Fruit fly (Drosophila melanogaster): Measurements from ENCODE around the gene Mtp.
A peak's percentile ranks its signal among the peaks of the same experiment; 100 is the strongest.

Mtp gene

DNA sequence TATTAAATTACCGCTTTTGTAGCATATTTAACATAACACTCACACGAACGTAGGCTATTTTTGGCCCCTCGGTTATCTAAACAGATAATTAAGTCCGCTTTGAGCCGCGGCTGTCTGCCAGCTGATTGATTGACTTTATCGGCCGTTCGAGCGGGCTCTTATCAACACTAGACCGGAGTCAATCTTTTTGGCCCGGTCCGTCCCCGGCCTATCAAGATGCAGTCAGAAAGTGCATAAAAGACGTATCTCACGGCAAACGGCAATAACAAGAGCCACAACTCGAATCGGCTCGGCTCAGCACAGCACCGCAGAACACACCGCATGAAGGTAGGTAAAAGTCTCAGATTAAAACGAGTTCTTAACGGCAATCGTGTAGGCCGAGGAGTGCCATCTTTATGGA lies 42.3 kb upstream of the Mtp start:
- TF ChIP-seq Pif1A (GFP tag; optimal IDR thresholded peaks at IDR 0.05), result no peak
- no peak for TF ChIP-seq CG8301 (tag; optimal IDR thresholded peaks at IDR 0.05)
- 0 out of 3 replicates have a peak, but pooled peaks have one; percentile 27 for TF ChIP-seq CG4496 (GFP tag; IDR thresholded peaks at IDR 0.05)
- TF ChIP-seq Snoo (tag; optimal IDR thresholded peaks at IDR 0.05), result no peak
- no peak for TF ChIP-seq CG9948 (tag; optimal IDR thresholded peaks at IDR 0.05)
- peak; percentile 72 for TF ChIP-seq EcR (GFP tag; optimal IDR thresholded peaks at IDR 0.05)
- TF ChIP-seq gl (tag; optimal IDR thresholded peaks at IDR 0.05), result peak; percentile 3
- no peak for TF ChIP-seq CG8159 (tag; optimal IDR thresholded peaks at IDR 0.05)
- no peak for TF ChIP-seq CG12605 (GFP tag; IDR thresholded peaks at IDR 0.05)
- TF ChIP-seq CG13204 (GFP tag; optimal IDR thresholded peaks at IDR 0.05), result peak; percentile 9

DNA sequence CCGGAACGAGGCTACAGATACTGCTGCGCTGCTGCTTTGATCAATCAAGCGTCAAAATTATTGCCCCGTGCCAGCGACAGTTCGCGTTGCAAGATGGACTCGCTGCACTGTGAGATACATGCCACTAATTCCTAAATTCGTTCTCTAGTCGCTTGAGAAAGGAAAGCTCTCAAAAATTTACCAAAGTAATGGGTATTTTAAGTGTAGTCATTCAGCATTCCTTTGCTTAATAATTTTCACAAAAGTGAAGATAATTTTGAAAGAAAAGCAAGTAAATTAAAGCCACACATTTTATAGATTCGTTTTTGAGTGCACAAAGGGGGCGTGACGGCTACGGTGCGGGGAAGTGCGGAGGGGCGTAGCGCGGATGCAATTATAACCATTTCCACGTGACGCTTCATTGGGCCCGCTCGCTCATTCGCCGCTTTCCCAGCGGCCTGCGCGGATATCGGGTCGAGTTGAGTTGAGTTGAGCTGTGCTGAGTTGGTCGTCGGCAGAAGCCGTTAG lies 37.4 kb upstream of the Mtp start:
- peak; percentile 2 for TF ChIP-seq CG8159 (tag; optimal IDR thresholded peaks at IDR 0.05)
- no peak for TF ChIP-seq gl (tag; optimal IDR thresholded peaks at IDR 0.05)
- peak; percentile 30 for TF ChIP-seq CG14655 (GFP tag; optimal IDR thresholded peaks at IDR 0.05)
- TF ChIP-seq rn (GFP tag; IDR thresholded peaks at IDR 0.05), result no peak
- TF ChIP-seq Pif1A (GFP tag; optimal IDR thresholded peaks at IDR 0.05), result no peak
- no peak for TF ChIP-seq EcR (GFP tag; optimal IDR thresholded peaks at IDR 0.05)
- no peak for TF ChIP-seq CG15710 (tag; optimal IDR thresholded peaks at IDR 0.05)
- TF ChIP-seq Ets98B (GFP tag; IDR thresholded peaks at IDR 0.05), result peak; percentile 33; the same call in 1 of the 2 replicates
- no peak for TF ChIP-seq fd96Ca (GFP tag; IDR thresholded peaks at IDR 0.05)
- TF ChIP-seq CG8301 (tag; optimal IDR thresholded peaks at IDR 0.05), result peak; percentile 29
- TF ChIP-seq CG17806 (tag; optimal IDR thresholded peaks at IDR 0.05), result no peak
- TF ChIP-seq CG12605 (GFP tag; IDR thresholded peaks at IDR 0.05), result no peak

DNA sequence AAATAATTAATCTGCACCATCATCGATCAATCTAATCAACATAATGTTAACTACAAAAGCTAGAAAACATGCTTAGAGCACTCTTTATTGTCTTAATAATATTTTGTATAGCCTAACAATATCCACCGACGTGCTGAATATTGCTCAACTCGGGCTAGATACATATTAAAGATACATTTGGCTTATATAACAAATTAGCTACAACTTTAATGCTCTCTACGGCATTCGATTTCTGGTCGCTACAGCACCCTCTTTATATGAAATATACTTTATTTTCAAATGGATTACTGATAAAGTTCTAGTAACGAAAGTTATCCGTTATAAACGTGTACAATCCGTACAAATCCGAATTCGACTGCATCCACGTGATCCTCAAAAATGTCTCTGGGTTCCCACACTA lies 35.3 kb upstream of the Mtp start:
- no peak for TF ChIP-seq CG32121 (GFP tag; IDR thresholded peaks at IDR 0.05)
- no peak for TF ChIP-seq CG10348 (GFP tag; IDR thresholded peaks at IDR 0.05)
- TF ChIP-seq CG4496 (GFP tag; IDR thresholded peaks at IDR 0.05), result no peak
- no peak for TF ChIP-seq CG8301 (tag; optimal IDR thresholded peaks at IDR 0.05)
- no peak for TF ChIP-seq D1 (tag; optimal IDR thresholded peaks at IDR 0.05)
- TF ChIP-seq CG14655 (GFP tag; optimal IDR thresholded peaks at IDR 0.05), result no peak
- no peak for TF ChIP-seq gl (tag; optimal IDR thresholded peaks at IDR 0.05)

DNA sequence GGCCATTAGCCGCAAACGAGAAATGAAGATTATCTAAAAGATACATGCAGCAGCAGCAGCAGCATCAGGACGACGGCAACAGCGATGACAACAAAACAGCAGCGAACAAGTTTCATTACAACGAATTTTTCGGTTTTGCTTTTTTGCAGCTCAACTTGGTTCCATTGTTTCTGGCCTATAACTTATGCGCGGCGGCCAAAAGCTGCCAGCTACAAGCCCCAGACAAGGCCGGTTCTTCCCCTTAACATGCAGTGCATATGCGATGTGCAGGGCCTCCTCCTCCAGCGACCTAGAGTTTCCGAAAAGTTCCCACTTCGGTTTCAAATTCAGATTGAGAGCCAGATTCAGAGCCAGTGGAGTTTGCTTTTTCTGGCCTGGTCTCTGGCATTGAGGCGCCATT lies 34.6 kb upstream of the Mtp start:
- TF ChIP-seq EcR (GFP tag; optimal IDR thresholded peaks at IDR 0.05), result peak; percentile 68
- TF ChIP-seq fd96Ca (GFP tag; IDR thresholded peaks at IDR 0.05), result no peak

DNA sequence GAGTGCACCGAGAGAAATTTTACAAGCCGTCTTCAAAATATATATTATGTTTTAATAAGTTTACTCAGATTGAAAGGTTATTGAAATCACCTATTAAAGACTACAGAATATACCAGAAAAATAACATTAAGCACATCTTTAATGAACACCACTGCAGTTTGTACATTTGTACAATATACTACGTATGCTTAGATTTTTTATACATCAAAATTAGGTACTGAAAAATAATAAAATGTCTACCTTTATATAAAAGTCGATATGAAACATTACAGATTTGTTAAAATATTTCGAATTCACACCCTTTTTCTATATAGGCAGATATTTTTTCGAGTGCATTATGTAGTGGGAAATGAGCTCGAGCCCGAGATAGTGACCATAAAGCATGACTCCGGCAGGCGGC lies 34.2 kb upstream of the Mtp start:
- TF ChIP-seq CG32121 (GFP tag; IDR thresholded peaks at IDR 0.05), result no peak
- TF ChIP-seq CG8301 (tag; optimal IDR thresholded peaks at IDR 0.05), result peak; percentile 24
- no peak for TF ChIP-seq EcR (GFP tag; optimal IDR thresholded peaks at IDR 0.05)
- no peak for TF ChIP-seq CG12605 (GFP tag; IDR thresholded peaks at IDR 0.05)
- TF ChIP-seq D1 (tag; optimal IDR thresholded peaks at IDR 0.05), result peak; percentile 62
- peak; percentile 1 for TF ChIP-seq CG13204 (GFP tag; optimal IDR thresholded peaks at IDR 0.05)
- no peak for TF ChIP-seq CG10348 (GFP tag; IDR thresholded peaks at IDR 0.05)
- TF ChIP-seq CG9948 (tag; optimal IDR thresholded peaks at IDR 0.05), result peak; percentile 76
- TF ChIP-seq fd96Ca (GFP tag; IDR thresholded peaks at IDR 0.05), result no peak
- peak; percentile 38 for TF ChIP-seq CG14655 (GFP tag; optimal IDR thresholded peaks at IDR 0.05)
- TF ChIP-seq Pif1A (GFP tag; optimal IDR thresholded peaks at IDR 0.05), result peak; percentile 16
- peak; percentile 43 for TF ChIP-seq Snoo (tag; optimal IDR thresholded peaks at IDR 0.05)
- no peak for TF ChIP-seq rn (GFP tag; IDR thresholded peaks at IDR 0.05)
- TF ChIP-seq CG4496 (GFP tag; IDR thresholded peaks at IDR 0.05), result no peak
- TF ChIP-seq gl (tag; optimal IDR thresholded peaks at IDR 0.05), result peak; percentile 7
- no peak for TF ChIP-seq Ets98B (GFP tag; IDR thresholded peaks at IDR 0.05)
- TF ChIP-seq CG34367 (tag; optimal IDR thresholded peaks at IDR 0.05), result peak; percentile 57
- peak; percentile 77 for TF ChIP-seq CG17806 (tag; optimal IDR thresholded peaks at IDR 0.05)
- TF ChIP-seq CG8159 (tag; optimal IDR thresholded peaks at IDR 0.05), result peak; percentile 89
- TF ChIP-seq CG15710 (tag; optimal IDR thresholded peaks at IDR 0.05), result peak; percentile 71
- TF ChIP-seq Pif1B (GFP tag; optimal IDR thresholded peaks at IDR 0.05), result peak; percentile 21

DNA sequence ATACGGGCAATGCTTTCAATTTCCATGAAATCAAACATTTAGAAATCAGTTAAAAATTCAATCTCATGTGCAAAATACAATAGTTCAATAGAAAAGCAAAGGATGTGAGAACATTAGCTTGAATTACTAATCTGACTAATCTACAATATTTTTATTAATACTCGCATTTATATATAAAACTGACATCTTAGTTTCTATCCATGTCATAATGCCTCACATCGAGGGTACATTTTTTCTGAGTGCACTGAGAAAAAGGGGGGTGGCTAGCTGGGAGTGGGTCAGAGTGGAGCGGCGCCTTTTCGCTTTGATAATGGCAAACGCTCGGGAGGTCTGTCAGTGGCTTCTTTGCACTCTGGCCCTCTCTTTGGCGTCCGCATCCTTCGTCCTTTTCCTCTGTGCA lies 28.6 kb upstream of the Mtp start:
- TF ChIP-seq CG17806 (tag; optimal IDR thresholded peaks at IDR 0.05), result no peak
- TF ChIP-seq D1 (tag; optimal IDR thresholded peaks at IDR 0.05), result no peak
- TF ChIP-seq rn (GFP tag; IDR thresholded peaks at IDR 0.05), result no peak
- no peak for TF ChIP-seq Pif1A (GFP tag; optimal IDR thresholded peaks at IDR 0.05)

DNA sequence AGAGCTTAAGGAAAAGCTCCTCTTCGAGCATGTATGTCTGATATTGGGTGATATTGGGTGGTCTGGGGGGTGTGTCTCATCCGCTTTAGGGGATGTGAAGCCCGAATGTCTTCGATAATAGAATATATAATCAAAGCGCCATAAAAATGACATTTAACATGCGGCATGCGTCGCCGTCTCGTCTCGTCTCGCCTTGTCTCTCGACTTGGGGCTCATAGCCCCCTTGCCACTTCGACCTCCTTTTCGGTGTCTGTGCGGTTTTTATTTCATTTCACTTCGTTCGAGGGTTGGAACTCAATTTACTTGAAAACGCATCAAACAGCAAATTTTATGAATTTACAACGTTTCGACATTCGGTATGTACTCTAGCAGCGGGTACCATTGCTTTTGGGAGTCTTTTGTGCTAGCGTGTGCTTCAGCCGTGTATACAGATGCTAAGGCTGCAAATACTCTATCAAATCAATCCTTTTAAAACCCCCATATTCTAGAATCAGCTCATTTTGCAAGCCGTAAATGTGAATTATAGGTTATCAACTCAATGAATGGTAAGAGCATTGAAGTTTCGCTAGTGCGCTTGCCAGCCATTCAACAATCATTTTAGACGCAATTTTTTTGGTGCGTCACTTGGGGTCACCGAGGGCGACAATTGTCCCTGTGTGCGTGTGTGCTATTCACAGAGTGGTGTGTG lies 27.9 kb upstream of the Mtp start:
- TF ChIP-seq CG17806 (tag; optimal IDR thresholded peaks at IDR 0.05) (no peak), Pif1B (GFP tag; optimal IDR thresholded peaks at IDR 0.05) (no peak), CG15710 (tag; optimal IDR thresholded peaks at IDR 0.05) (no peak), EcR (GFP tag; optimal IDR thresholded peaks at IDR 0.05) (no peak), D1 (tag; optimal IDR thresholded peaks at IDR 0.05) (no peak), CG9948 (tag; optimal IDR thresholded peaks at IDR 0.05) (no peak)
